1 fruit fly cellular context compared by ENCODE assay signal in the genomic region with DNA sequence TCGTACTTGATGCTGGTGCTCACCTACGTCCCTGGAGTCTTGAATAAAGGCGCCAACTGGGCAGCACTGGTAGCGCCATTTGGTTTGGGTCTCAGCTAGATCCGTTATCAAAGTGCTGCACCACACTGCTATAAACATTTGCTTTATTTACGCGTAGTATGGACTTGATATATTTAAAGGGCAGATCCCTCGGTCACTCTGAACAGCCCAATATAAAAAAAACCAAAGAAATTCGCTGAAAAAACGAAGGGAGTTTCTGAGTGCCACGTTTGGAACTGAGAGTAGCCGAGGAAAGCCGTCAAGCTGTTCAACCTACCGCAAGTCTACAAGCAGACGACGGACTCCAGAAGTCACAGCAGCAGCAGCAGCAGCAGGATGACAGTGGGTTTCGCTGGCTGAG.
TF ChIP-seq lines count a peak whose summit lies in the region.

A gene (plus strand): TSS at position 181 of the 400 bp plus-strand sequence.

TF ChIP-seq in whole organism, embryonic, 481 proteins besides CTCF, POLR2A, EP300 and RAD21 (continued from another document and continues in another):
- TF ChIP-seq emc (GFP tag; optimal IDR thresholded peaks at IDR 0.05; lab: Kevin White, UChicago) = no peak
- peak; percentile 45; the same call in 1 of the 3 replicates for TF ChIP-seq ken (GFP tag; IDR thresholded peaks at IDR 0.05; lab: Robert Waterston, UW)
- TF ChIP-seq CG7786 (GFP tag; optimal IDR thresholded peaks at IDR 0.05; lab: Kevin White, UChicago) = peak; percentile 7
- peak; percentile 78; the same call in 2 of the 3 replicates for TF ChIP-seq ci (GFP tag; IDR thresholded peaks at IDR 0.05; lab: Robert Waterston, UW)
- TF ChIP-seq fu2 (GFP tag; optimal IDR thresholded peaks at IDR 0.05; lab: Kevin White, UChicago) = no peak
- TF ChIP-seq cas (GFP tag; IDR thresholded peaks at IDR 0.05; lab: Robert Waterston, UW) = peak; percentile 20; the same call in 1 of the 2 replicates
- TF ChIP-seq CG11560 (tag; IDR thresholded peaks at IDR 0.05; lab: Robert Waterston, UW) = peak; percentile 54; the same call in 2 of the 3 replicates
- peak; percentile 36 for TF ChIP-seq Deaf1 (tag; optimal IDR thresholded peaks at IDR 0.05; lab: Kevin White, UChicago)
- TF ChIP-seq CG13894 (tag; optimal IDR thresholded peaks at IDR 0.05; lab: Kevin White, UChicago) = peak; percentile 79
- peak; percentile 7 for TF ChIP-seq D19A (tag; optimal IDR thresholded peaks at IDR 0.05; lab: Kevin White, UChicago)
- no peak for TF ChIP-seq twi (tag; optimal IDR thresholded peaks at IDR 0.05; lab: Kevin White, UChicago)
- no peak for TF ChIP-seq CG15269 (tag; optimal IDR thresholded peaks at IDR 0.05; lab: Kevin White, UChicago)
- TF ChIP-seq slbo (GFP tag; IDR thresholded peaks at IDR 0.05; lab: Robert Waterston, UW) = peak; percentile 45
- TF ChIP-seq slp2 (GFP tag; optimal IDR thresholded peaks at IDR 0.05; lab: Kevin White, UChicago) = peak; percentile 17
- TF ChIP-seq grn (GFP tag; optimal IDR thresholded peaks at IDR 0.05; lab: Kevin White, UChicago) = no peak
- TF ChIP-seq Poxn (GFP tag; IDR thresholded peaks at IDR 0.05; lab: Robert Waterston, UW) = no peak
- TF ChIP-seq sc (optimal IDR thresholded peaks at IDR 0.05; lab: Kevin White, UChicago) = no peak
- TF ChIP-seq sc (GFP tag; optimal IDR thresholded peaks at IDR 0.05; lab: Kevin White, UChicago) = no peak
- no peak for TF ChIP-seq CG14050 (GFP tag; IDR thresholded peaks at IDR 0.05; lab: Robert Waterston, UW)
- TF ChIP-seq CG4617 (GFP tag; optimal IDR thresholded peaks at IDR 0.05; lab: Kevin White, UChicago; ENCODE audit: borderline replicate concordance) = peak; percentile 73
- TF ChIP-seq Dip2 (GFP tag; IDR thresholded peaks at IDR 0.05; lab: Robert Waterston, UW) = no peak
- TF ChIP-seq shn (GFP tag; optimal IDR thresholded peaks at IDR 0.05; lab: Kevin White, UChicago) = no peak
- TF ChIP-seq wor (GFP tag; IDR thresholded peaks at IDR 0.05; lab: Robert Waterston, UW) = no peak
- TF ChIP-seq CG6254 (GFP tag; optimal IDR thresholded peaks at IDR 0.05; lab: Kevin White, UChicago) = no peak
- TF ChIP-seq mld (GFP tag; IDR thresholded peaks at IDR 0.05; lab: Robert Waterston, UW; ENCODE audit: partially characterized antibody) = no peak
- no peak for TF ChIP-seq CG7271 (tag; optimal IDR thresholded peaks at IDR 0.05; lab: Kevin White, UChicago)
- TF ChIP-seq eyg (GFP tag; optimal IDR thresholded peaks at IDR 0.05; lab: Kevin White, UChicago) = no peak
- TF ChIP-seq CG10267 (tag; optimal IDR thresholded peaks at IDR 0.05; lab: Kevin White, UChicago) = peak; percentile 56
- no peak for TF ChIP-seq CG17359 (tag; optimal IDR thresholded peaks at IDR 0.05; lab: Kevin White, UChicago)
- peak; percentile 46 for TF ChIP-seq ERR (GFP tag; optimal IDR thresholded peaks at IDR 0.05; lab: Kevin White, UChicago)
- TF ChIP-seq psq (GFP tag; optimal IDR thresholded peaks at IDR 0.05; lab: Kevin White, UChicago) = no peak
- peak; percentile 28 for TF ChIP-seq CG7839 (tag; optimal IDR thresholded peaks at IDR 0.05; lab: Kevin White, UChicago)
- TF ChIP-seq Elba2 (GFP tag; optimal IDR thresholded peaks at IDR 0.05; lab: Kevin White, UChicago) = no peak
- peak; percentile 45 for TF ChIP-seq BEAF-32 (GFP tag; optimal IDR thresholded peaks at IDR 0.05; lab: Kevin White, UChicago)
- TF ChIP-seq Xrp1 (GFP tag; IDR thresholded peaks at IDR 0.05; lab: Robert Waterston, UW) = no peak
- TF ChIP-seq B-H1 (GFP tag; IDR thresholded peaks at IDR 0.05; lab: Robert Waterston, UW) = no peak; the same call in 2 of the 3 replicates
- peak; percentile 25 for TF ChIP-seq CHES-1-like (GFP tag; optimal IDR thresholded peaks at IDR 0.05; lab: Kevin White, UChicago)
- no peak for TF ChIP-seq CG18262 (tag; optimal IDR thresholded peaks at IDR 0.05; lab: Kevin White, UChicago)
- TF ChIP-seq CG7745 (tag; optimal IDR thresholded peaks at IDR 0.05; lab: Kevin White, UChicago) = no peak
- no peak for TF ChIP-seq ssp (GFP tag; IDR thresholded peaks at IDR 0.05; lab: Robert Waterston, UW)
- no peak for TF ChIP-seq HLHmδ (GFP tag; optimal IDR thresholded peaks at IDR 0.05; lab: Kevin White, UChicago)
- peak; percentile 62 for TF ChIP-seq CG2116 (GFP tag; optimal IDR thresholded peaks at IDR 0.05; lab: Kevin White, UChicago)
- no peak for TF ChIP-seq ab (GFP tag; optimal IDR thresholded peaks at IDR 0.05; lab: Kevin White, UChicago)
- TF ChIP-seq CG11456 (GFP tag; IDR thresholded peaks at IDR 0.05; lab: Robert Waterston, UW) = peak; percentile 68; the same call in 2 of the 3 replicates
- TF ChIP-seq Mrtf (GFP tag; IDR thresholded peaks at IDR 0.05; lab: Robert Waterston, UW) = no peak
- TF ChIP-seq CG10979 (tag; optimal IDR thresholded peaks at IDR 0.05; lab: Kevin White, UChicago) = no peak
- no peak for TF ChIP-seq CG12769 (tag; optimal IDR thresholded peaks at IDR 0.05; lab: Kevin White, UChicago)
- no peak for TF ChIP-seq CG5245 (GFP tag; optimal IDR thresholded peaks at IDR 0.05; lab: Kevin White, UChicago)
- no peak for TF ChIP-seq Hr39 (optimal IDR thresholded peaks at IDR 0.05; lab: Kevin White, UChicago)
- peak; percentile 22 for TF ChIP-seq Hey (tag; optimal IDR thresholded peaks at IDR 0.05; lab: Kevin White, UChicago)
- TF ChIP-seq croc (GFP tag; conservative IDR thresholded peaks at IDR 0.05; lab: Robert Waterston, UW) = no peak
- TF ChIP-seq odd (GFP tag; optimal IDR thresholded peaks at IDR 0.05; lab: Kevin White, UChicago) = no peak
- TF ChIP-seq nau (GFP tag; optimal IDR thresholded peaks at IDR 0.05; lab: Kevin White, UChicago) = no peak
- TF ChIP-seq CG1792 (GFP tag; optimal IDR thresholded peaks at IDR 0.05; lab: Kevin White, UChicago) = no peak
- TF ChIP-seq aop (GFP tag; IDR thresholded peaks at IDR 0.05; lab: Robert Waterston, UW) = no peak
- no peak for TF ChIP-seq lola (GFP tag; optimal IDR thresholded peaks at IDR 0.05; lab: Kevin White, UChicago)
- TF ChIP-seq Sry-β (GFP tag; optimal IDR thresholded peaks at IDR 0.05; lab: Kevin White, UChicago) = peak; percentile 38
- no peak for TF ChIP-seq CG10654 (GFP tag; optimal IDR thresholded peaks at IDR 0.05; lab: Kevin White, UChicago)
- TF ChIP-seq CG8944 (GFP tag; optimal IDR thresholded peaks at IDR 0.05; lab: Kevin White, UChicago) = no peak
- TF ChIP-seq CoRest (tag; optimal IDR thresholded peaks at IDR 0.05; lab: Kevin White, UChicago) = peak; percentile 52
- no peak for TF ChIP-seq CG8388 (GFP tag; optimal IDR thresholded peaks at IDR 0.05; lab: Kevin White, UChicago)
- no peak for TF ChIP-seq CG34224 (GFP tag; IDR thresholded peaks at IDR 0.05; lab: Robert Waterston, UW; ENCODE audit: partially characterized antibody)
- peak; percentile 82 for TF ChIP-seq Rfx (GFP tag; IDR thresholded peaks at IDR 0.05; lab: Robert Waterston, UW)
- no peak for TF ChIP-seq CG16863 (GFP tag; optimal IDR thresholded peaks at IDR 0.05; lab: Kevin White, UChicago)
- TF ChIP-seq gcm2 (GFP tag; optimal IDR thresholded peaks at IDR 0.05; lab: Kevin White, UChicago) = no peak
- TF ChIP-seq CG14860 (GFP tag; IDR thresholded peaks at IDR 0.05; lab: Robert Waterston, UW; ENCODE audit: partially characterized antibody) = no peak
- TF ChIP-seq CG15514 (GFP tag; optimal IDR thresholded peaks at IDR 0.05; lab: Kevin White, UChicago) = peak; percentile 87
- no peak for TF ChIP-seq Camta (GFP tag; optimal IDR thresholded peaks at IDR 0.05; lab: Kevin White, UChicago)
- no peak for TF ChIP-seq CG15479 (GFP tag; optimal IDR thresholded peaks at IDR 0.05; lab: Kevin White, UChicago)
- no peak for TF ChIP-seq klu (GFP tag; IDR thresholded peaks at IDR 0.05; lab: Robert Waterston, UW)
- TF ChIP-seq Dad (GFP tag; optimal IDR thresholded peaks at IDR 0.05; lab: Kevin White, UChicago) = no peak
- TF ChIP-seq CG10209 (GFP tag; optimal IDR thresholded peaks at IDR 0.05; lab: Kevin White, UChicago) = peak; percentile 27
- peak; percentile 66 for TF ChIP-seq CG13624 (GFP tag; optimal IDR thresholded peaks at IDR 0.05; lab: Kevin White, UChicago)
- TF ChIP-seq pho (GFP tag; optimal IDR thresholded peaks at IDR 0.05; lab: Kevin White, UChicago) = peak; percentile 67
- TF ChIP-seq CG2889 (GFP tag; IDR thresholded peaks at IDR 0.05; lab: Robert Waterston, UW) = no peak
- TF ChIP-seq E2f1 (GFP tag; IDR thresholded peaks at IDR 0.05; lab: Robert Waterston, UW) = peak; percentile 43; the same call in 1 of the 2 replicates
- no peak for TF ChIP-seq schlank (tag; optimal IDR thresholded peaks at IDR 0.05; lab: Kevin White, UChicago)
- no peak for TF ChIP-seq h (optimal IDR thresholded peaks at IDR 0.05; lab: Kevin White, UChicago)
- no peak for TF ChIP-seq CG12071 (GFP tag; optimal IDR thresholded peaks at IDR 0.05; lab: Kevin White, UChicago)
- TF ChIP-seq Mad (GFP tag; optimal IDR thresholded peaks at IDR 0.05; lab: Kevin White, UChicago) = no peak
- peak; percentile 27; the same call in 1 of the 2 replicates for TF ChIP-seq onecut (GFP tag; IDR thresholded peaks at IDR 0.05; lab: Robert Waterston, UW)
- peak; percentile 38 for TF ChIP-seq CG18619 (GFP tag; optimal IDR thresholded peaks at IDR 0.05; lab: Kevin White, UChicago)
- TF ChIP-seq Ets65A (GFP tag; lab: Kevin White, UChicago) = peak; percentile 83
- peak; percentile 10 for TF ChIP-seq CG6765 (GFP tag; optimal IDR thresholded peaks at IDR 0.05; lab: Kevin White, UChicago)
- TF ChIP-seq Hr3 (GFP tag; optimal IDR thresholded peaks at IDR 0.05; lab: Kevin White, UChicago) = no peak
- TF ChIP-seq CG13123 (GFP tag; optimal IDR thresholded peaks at IDR 0.05; lab: Kevin White, UChicago) = no peak
- TF ChIP-seq CG18476 (GFP tag; optimal IDR thresholded peaks at IDR 0.05; lab: Kevin White, UChicago) = no peak
- peak; percentile 43; the same call in 1 of the 2 replicates for TF ChIP-seq sob (GFP tag; IDR thresholded peaks at IDR 0.05; lab: Robert Waterston, UW)
- peak; percentile 8 for TF ChIP-seq cad (GFP tag; optimal IDR thresholded peaks at IDR 0.05; lab: Kevin White, UChicago)
- TF ChIP-seq YL-1 (GFP tag; optimal IDR thresholded peaks at IDR 0.05; lab: Kevin White, UChicago) = peak; percentile 53
- TF ChIP-seq bbx (GFP tag; IDR thresholded peaks at IDR 0.05; lab: Robert Waterston, UW; ENCODE audit: partially characterized antibody) = no peak
- TF ChIP-seq CG11398 (GFP tag; optimal IDR thresholded peaks at IDR 0.05; lab: Kevin White, UChicago) = no peak
- peak; percentile 97 for TF ChIP-seq Lhr (GFP tag; optimal IDR thresholded peaks at IDR 0.05; lab: Kevin White, UChicago)
- TF ChIP-seq zf30C (GFP tag; optimal IDR thresholded peaks at IDR 0.05; lab: Kevin White, UChicago) = peak; percentile 78
- no peak for TF ChIP-seq CG14441 (GFP tag; IDR thresholded peaks at IDR 0.05; lab: Robert Waterston, UW)
- no peak for TF ChIP-seq CG18011 (GFP tag; optimal IDR thresholded peaks at IDR 0.05; lab: Kevin White, UChicago)
- TF ChIP-seq BtbVII (GFP tag; optimal IDR thresholded peaks at IDR 0.05; lab: Kevin White, UChicago) = no peak
- TF ChIP-seq CG1529 (GFP tag; optimal IDR thresholded peaks at IDR 0.05; lab: Kevin White, UChicago) = no peak
- TF ChIP-seq Atf6 (GFP tag; IDR thresholded peaks at IDR 0.05; lab: Robert Waterston, UW) = no peak
- TF ChIP-seq vfl (GFP tag; optimal IDR thresholded peaks at IDR 0.05; lab: Kevin White, UChicago) = no peak
- TF ChIP-seq CG31388 (GFP tag; optimal IDR thresholded peaks at IDR 0.05; lab: Kevin White, UChicago) = no peak
- peak; percentile 95 for TF ChIP-seq sqz (GFP tag; optimal IDR thresholded peaks at IDR 0.05; lab: Kevin White, UChicago)
- TF ChIP-seq ftz-f1 (GFP tag; optimal IDR thresholded peaks at IDR 0.05; lab: Kevin White, UChicago) = peak; percentile 69
- TF ChIP-seq Hsf (GFP tag; optimal IDR thresholded peaks at IDR 0.05; lab: Kevin White, UChicago) = peak; percentile 16
- no peak for TF ChIP-seq Side (GFP tag; optimal IDR thresholded peaks at IDR 0.05; lab: Kevin White, UChicago)
- peak; percentile 24 for TF ChIP-seq jumu (GFP tag; optimal IDR thresholded peaks at IDR 0.05; lab: Kevin White, UChicago)
- no peak for TF ChIP-seq Vsx1 (GFP tag; optimal IDR thresholded peaks at IDR 0.05; lab: Kevin White, UChicago)
- TF ChIP-seq oc (tag; optimal IDR thresholded peaks at IDR 0.05; lab: Kevin White, UChicago) = no peak
- peak; percentile 29 for TF ChIP-seq CG31365 (tag; optimal IDR thresholded peaks at IDR 0.05; lab: Kevin White, UChicago)
- TF ChIP-seq CG3163 (GFP tag; optimal IDR thresholded peaks at IDR 0.05; lab: Kevin White, UChicago) = peak; percentile 27
- TF ChIP-seq CG11093 (GFP tag; IDR thresholded peaks at IDR 0.05; lab: Robert Waterston, UW) = no peak
- no peak for TF ChIP-seq ara (GFP tag; IDR thresholded peaks at IDR 0.05; lab: Robert Waterston, UW)
- TF ChIP-seq CG3995 (GFP tag; optimal IDR thresholded peaks at IDR 0.05; lab: Kevin White, UChicago) = peak; percentile 1
- no peak for TF ChIP-seq CG5953 (GFP tag; IDR thresholded peaks at IDR 0.05; lab: Robert Waterston, UW)
- TF ChIP-seq CG18764 (GFP tag; optimal IDR thresholded peaks at IDR 0.05; lab: Kevin White, UChicago) = no peak
- peak; percentile 10 to 53 for TF ChIP-seq Pdp1 (GFP tag; optimal IDR thresholded peaks at IDR 0.05; lab: Kevin White, UChicago)
- peak; percentile 35 for TF ChIP-seq Xbp1 (GFP tag; optimal IDR thresholded peaks at IDR 0.05; lab: Kevin White, UChicago)
- peak; percentile 43; the same call in 1 of the 2 replicates for TF ChIP-seq H2.0 (GFP tag; IDR thresholded peaks at IDR 0.05; lab: Robert Waterston, UW)
- TF ChIP-seq tap (tag; optimal IDR thresholded peaks at IDR 0.05; lab: Kevin White, UChicago) = no peak
- TF ChIP-seq CG16779 (GFP tag; IDR thresholded peaks at IDR 0.05; lab: Robert Waterston, UW) = no peak
- peak; percentile 99 for TF ChIP-seq Dp (GFP tag; optimal IDR thresholded peaks at IDR 0.05; lab: Kevin White, UChicago)
- peak; percentile 23; the same call in 1 of the 3 replicates for TF ChIP-seq row (GFP tag; IDR thresholded peaks at IDR 0.05; lab: Robert Waterston, UW)
- TF ChIP-seq MBD-R2 (GFP tag; IDR thresholded peaks at IDR 0.05; lab: Robert Waterston, UW) = peak; percentile 80
- TF ChIP-seq btn (GFP tag; optimal IDR thresholded peaks at IDR 0.05; lab: Kevin White, UChicago) = no peak
- TF ChIP-seq Awh (GFP tag; IDR thresholded peaks at IDR 0.05; lab: Robert Waterston, UW) = no peak
- no peak for TF ChIP-seq CG10321 (GFP tag; IDR thresholded peaks at IDR 0.05; lab: Robert Waterston, UW)
- peak; percentile 23 for TF ChIP-seq pb (GFP tag; optimal IDR thresholded peaks at IDR 0.05; lab: Kevin White, UChicago)
- TF ChIP-seq gce (GFP tag; IDR thresholded peaks at IDR 0.05; lab: Robert Waterston, UW) = no peak
- TF ChIP-seq Rx (GFP tag; IDR thresholded peaks at IDR 0.05; lab: Robert Waterston, UW) = no peak
- peak; percentile 60 for TF ChIP-seq NfI (GFP tag; optimal IDR thresholded peaks at IDR 0.05; lab: Kevin White, UChicago)
- no peak for TF ChIP-seq Ssrp (tag; optimal IDR thresholded peaks at IDR 0.05; lab: Kevin White, UChicago)
